Worm (Caenorhabditis elegans) whole organism, young adult: ENCODE data around the gene F26F4.5.
A peak's percentile ranks its signal among the peaks of the same experiment; 100 is the strongest.

Experiments
- B0019.2 ChIP-seq: fragments of 200-800 bp; sonication (Bioruptor generic); conservative IDR thresholded peaks from 2 replicates; pipeline ENCODE4 v1.3.6; 2022; ENCODE audit warnings: missing genetic modification reagents, missing genetic modification characterization, missing compliant biosample characterization
- B0336.3 ChIP-seq: fragments of 200-800 bp; sonication (Bioruptor generic); IDR thresholded peaks from 2 replicates; pipeline ENCODE4 v1.3.6; 2022; ENCODE audit warnings: missing genetic modification characterization, missing compliant biosample characterization
- C17E4.6 ChIP-seq: fragments of 200-800 bp; sonication (Bioruptor generic); IDR thresholded peaks from 2 replicates; pipeline ENCODE4 v1.3.6; 2022; ENCODE audit warnings: missing genetic modification reagents, missing genetic modification characterization, missing compliant biosample characterization
- F22D6.2 ChIP-seq: sonication (generic microtip); optimal IDR thresholded peaks from 2 replicates; lab custom pipeline; 2016; ENCODE audit warnings: mild to moderate bottlenecking, missing genetic modification characterization, missing compliant biosample characterization
- F23B12.7 ChIP-seq: sonication (generic microtip); optimal IDR thresholded peaks from 2 replicates; lab custom pipeline; 2017; ENCODE audit warnings: missing genetic modification characterization, mild to moderate bottlenecking, missing compliant biosample characterization, antibody characterized with exemption, moderate library complexity; ENCODE audit not compliant: insufficient read depth
- F33H1.4 ChIP-seq: fragments of 200-800 bp; sonication (Bioruptor generic); IDR thresholded peaks from 2 replicates; pipeline ENCODE4 v1.3.6; 2022; ENCODE audit warnings: missing genetic modification reagents, missing genetic modification characterization, missing compliant biosample characterization
- F39B2.1 ChIP-seq: fragments of 200-800 bp; sonication (Bioruptor generic); IDR thresholded peaks from 2 replicates; pipeline ENCODE4 v1.3.6; 2022; ENCODE audit warnings: missing genetic modification reagents, missing genetic modification characterization, missing compliant biosample characterization
- K11D2.4 ChIP-seq: fragments of 200-800 bp; sonication (Bioruptor generic); IDR thresholded peaks from 2 replicates; pipeline ENCODE4 v1.3.6; 2022; ENCODE audit warnings: missing genetic modification reagents, missing genetic modification characterization, missing compliant biosample characterization
- T07F8.4 ChIP-seq: sonication (generic microtip); optimal IDR thresholded peaks from 2 replicates; lab custom pipeline; 2016; ENCODE audit warnings: mild to moderate bottlenecking, missing genetic modification characterization, moderate library complexity, missing compliant biosample characterization
- T26A5.8 ChIP-seq: sonication (generic microtip); optimal IDR thresholded peaks from 2 replicates; lab custom pipeline; 2016; ENCODE audit warnings: missing genetic modification characterization, missing compliant biosample characterization
- Y53G8AR.9 ChIP-seq: fragments of 200-800 bp; sonication (Bioruptor generic); conservative IDR thresholded peaks from 2 replicates; pipeline ENCODE4 v1.3.6; 2022; ENCODE audit warnings: missing genetic modification reagents, missing genetic modification characterization, missing compliant biosample characterization
- akir-1 ChIP-seq: fragments of 200-800 bp; sonication (Bioruptor generic); optimal IDR thresholded peaks from 2 replicates; lab custom pipeline; 2018; ENCODE audit warnings: mild to moderate bottlenecking, missing genetic modification characterization, moderate library complexity, missing compliant biosample characterization
- aptf-2 ChIP-seq: fragments of 200-800 bp; sonication (Bioruptor generic); conservative IDR thresholded peaks from 2 replicates; pipeline ENCODE4 v1.3.6; 2022; ENCODE audit warnings: missing genetic modification reagents, missing genetic modification characterization, missing compliant biosample characterization
- athp-1 ChIP-seq: sonication (generic microtip); optimal IDR thresholded peaks from 2 replicates; lab custom pipeline; 2017; ENCODE audit warnings: mild to moderate bottlenecking, missing genetic modification characterization, missing compliant biosample characterization
- attf-3 ChIP-seq: fragments of 200-800 bp; sonication (Bioruptor generic); conservative IDR thresholded peaks from 2 replicates; pipeline ENCODE4 v1.3.6; 2022; ENCODE audit warnings: missing genetic modification reagents, missing genetic modification characterization, missing compliant biosample characterization
- attf-6 ChIP-seq: fragments of 200-800 bp; sonication (Bioruptor generic); IDR thresholded peaks from 2 replicates; pipeline ENCODE4 v1.3.6; 2022; ENCODE audit warnings: missing genetic modification reagents, missing genetic modification characterization, missing compliant biosample characterization
- bed-1 ChIP-seq: fragments of 200-800 bp; sonication (Bioruptor generic); IDR thresholded peaks from 2 replicates; pipeline ENCODE4 v1.3.6; 2022; ENCODE audit warnings: missing genetic modification reagents, missing genetic modification characterization, missing compliant biosample characterization
- bed-2 ChIP-seq: fragments of 200-800 bp; sonication (Bioruptor generic); IDR thresholded peaks from 2 replicates; pipeline ENCODE4 v1.3.6; 2022; ENCODE audit warnings: missing genetic modification reagents, missing genetic modification characterization, missing compliant biosample characterization
- cebp-1 ChIP-seq, 2 experiments: fragments of 200-800 bp in 1 of 2; sonication (Bioruptor generic) in 1 of 2; sonication (generic microtip) in 1 of 2; IDR thresholded peaks in 1 of 2; optimal IDR thresholded peaks in 1 of 2; 2 replicates each; pipeline versions ENCODE4 v1.3.6 to Lab custom; 2017 to 2022; ENCODE audit warnings: missing compliant biosample characterization in 2 of 2, missing genetic modification characterization in 2 of 2, mild to moderate bottlenecking in 1 of 2, missing genetic modification reagents in 1 of 2, moderate library complexity in 1 of 2
- ceh-40 ChIP-seq: fragments of 200-800 bp; sonication (Bioruptor generic); IDR thresholded peaks from 2 replicates; pipeline ENCODE4 v1.3.6; 2022; ENCODE audit warnings: missing genetic modification characterization, missing compliant biosample characterization
- ceh-91 ChIP-seq: fragments of 200-800 bp; sonication (Bioruptor generic); IDR thresholded peaks from 2 replicates; pipeline ENCODE4 v1.3.6; 2022; ENCODE audit warnings: missing genetic modification reagents, missing genetic modification characterization, missing compliant biosample characterization
- dpff-1 ChIP-seq: sonication (generic microtip); optimal IDR thresholded peaks from 2 replicates; lab custom pipeline; 2017; ENCODE audit warnings: mild to moderate bottlenecking, missing genetic modification characterization, missing compliant biosample characterization
- efl-1 ChIP-seq: fragments of 150-350 bp; optimal IDR thresholded peaks from 2 replicates; lab custom pipeline; 2014; ENCODE audit warnings: missing biosample characterization, missing genetic modification reagents, missing genetic modification characterization
- egl-18 ChIP-seq: fragments of 200-800 bp; sonication (Bioruptor generic); IDR thresholded peaks from 2 replicates; pipeline ENCODE4 v1.3.6; 2022; ENCODE audit warnings: missing genetic modification reagents, missing genetic modification characterization, missing compliant biosample characterization
- egrh-3 ChIP-seq: fragments of 200-800 bp; sonication (Bioruptor generic); IDR thresholded peaks from 2 replicates; pipeline ENCODE4 v1.3.6; 2022; ENCODE audit warnings: missing genetic modification reagents, missing genetic modification characterization, missing compliant biosample characterization
- hmg-1.2 ChIP-seq: fragments of 200-800 bp; sonication (Bioruptor generic); IDR thresholded peaks from 2 replicates; pipeline ENCODE4 v1.3.6; 2022; ENCODE audit warnings: missing genetic modification reagents, missing genetic modification characterization, missing compliant biosample characterization
- lag-1 ChIP-seq: fragments of 200-800 bp; sonication (Bioruptor generic); IDR thresholded peaks from 2 replicates; pipeline ENCODE4 v1.3.6; 2022; ENCODE audit warnings: missing genetic modification reagents, missing genetic modification characterization, missing compliant biosample characterization
- let-607 ChIP-seq, 2 experiments: fragments of 200-800 bp in 1 of 2; sonication (Bioruptor generic) in 1 of 2; sonication (generic microtip) in 1 of 2; optimal IDR thresholded peaks; 2 replicates each; lab custom pipeline; 2016 to 2018; ENCODE audit warnings: mild to moderate bottlenecking in 2 of 2, missing compliant biosample characterization in 2 of 2, missing genetic modification characterization in 2 of 2, moderate library complexity in 2 of 2, missing genotype in 1 of 2
- lin-40 ChIP-seq: sonication (generic microtip); optimal IDR thresholded peaks from 2 replicates; lab custom pipeline; 2016; ENCODE audit warnings: missing genetic modification characterization, mild to moderate bottlenecking, missing compliant biosample characterization, missing genotype, missing genetic modification reagents
- lin-54 ChIP-seq: fragments of 200-800 bp; sonication (Bioruptor generic); optimal IDR thresholded peaks from 2 replicates; lab custom pipeline; 2018; ENCODE audit warnings: mild to moderate bottlenecking, missing genetic modification characterization, missing compliant biosample characterization
- lsl-1 ChIP-seq: fragments of 200-800 bp; sonication (Bioruptor generic); optimal IDR thresholded peaks from 2 replicates; lab custom pipeline; 2018; ENCODE audit warnings: mild to moderate bottlenecking, missing genetic modification characterization, moderate library complexity, missing compliant biosample characterization
- madf-6 ChIP-seq: fragments of 200-800 bp; sonication (Bioruptor generic); IDR thresholded peaks from 2 replicates; pipeline ENCODE4 v1.3.6; 2022; ENCODE audit warnings: missing genetic modification reagents, missing genetic modification characterization, missing compliant biosample characterization
- mes-4 ChIP-seq: sonication (generic microtip); optimal IDR thresholded peaks from 2 replicates; lab custom pipeline; 2016; ENCODE audit warnings: missing genotype, missing genetic modification characterization, missing compliant biosample characterization
- mxl-1 ChIP-seq: sonication (generic microtip); optimal IDR thresholded peaks from 2 replicates; lab custom pipeline; 2016; ENCODE audit warnings: missing genetic modification characterization, missing compliant biosample characterization
- nhr-120 ChIP-seq: fragments of 200-800 bp; sonication (Bioruptor generic); IDR thresholded peaks from 2 replicates; pipeline ENCODE4 v1.3.6; 2022; ENCODE audit warnings: missing genetic modification characterization, missing compliant biosample characterization
- nhr-80 ChIP-seq: sonication (generic microtip); optimal IDR thresholded peaks from 2 replicates; lab custom pipeline; 2016; ENCODE audit warnings: missing genetic modification characterization, missing compliant biosample characterization
- pbrm-1 ChIP-seq: fragments of 200-800 bp; sonication (Bioruptor generic); IDR thresholded peaks from 2 replicates; pipeline ENCODE4 v1.3.6; 2022; ENCODE audit warnings: missing genetic modification reagents, missing genetic modification characterization, missing compliant biosample characterization
- pha-4 ChIP-seq: fragments of 150-350 bp; sonication (generic microtip); optimal IDR thresholded peaks from 2 replicates; lab custom pipeline; 2014; ENCODE audit warnings: missing biosample characterization, missing genetic modification reagents, missing genetic modification characterization
- repo-1 ChIP-seq: sonication (generic microtip); optimal IDR thresholded peaks from 2 replicates; lab custom pipeline; 2017; ENCODE audit warnings: mild to moderate bottlenecking, missing genetic modification characterization, missing compliant biosample characterization
- rpc-1 ChIP-seq, 2 experiments: fragments of 150-350 bp in 1 of 2; sonication (generic microtip) in 1 of 2; optimal IDR thresholded peaks; 2 replicates each; lab custom pipeline; 2014 to 2018; ENCODE audit warnings: missing biosample characterization in 1 of 2, missing genetic modification characterization in 1 of 2, missing genetic modification reagents in 1 of 2, missing genotype in 1 of 2
- snpc-1.3 ChIP-seq: sonication (generic microtip); optimal IDR thresholded peaks from 2 replicates; lab custom pipeline; 2017; ENCODE audit warnings: missing genetic modification characterization, mild to moderate bottlenecking, missing compliant biosample characterization, antibody characterized with exemption, moderate library complexity, missing genotype, missing genetic modification reagents; ENCODE audit not compliant: insufficient read depth
- somi-1 ChIP-seq: fragments of 200-800 bp; sonication (Bioruptor generic); optimal IDR thresholded peaks from 2 replicates; lab custom pipeline; 2018; ENCODE audit warnings: mild to moderate bottlenecking, missing genetic modification characterization, missing compliant biosample characterization
- sptf-2 ChIP-seq: fragments of 200-800 bp; sonication (Bioruptor generic); optimal IDR thresholded peaks from 2 replicates; lab custom pipeline; 2018; ENCODE audit warnings: mild to moderate bottlenecking, missing genetic modification characterization, missing compliant biosample characterization
- zim-3 ChIP-seq: sonication (generic microtip); optimal IDR thresholded peaks from 2 replicates; lab custom pipeline; 2017; ENCODE audit warnings: mild to moderate bottlenecking, missing genetic modification characterization, moderate library complexity, missing compliant biosample characterization
- ztf-22 ChIP-seq: fragments of 200-800 bp; sonication (Bioruptor generic); optimal IDR thresholded peaks from 2 replicates; lab custom pipeline; 2018; ENCODE audit warnings: mild to moderate bottlenecking, missing genetic modification characterization, moderate library complexity, missing compliant biosample characterization
- ztf-25 ChIP-seq: fragments of 200-800 bp; sonication (Bioruptor generic); IDR thresholded peaks from 2 replicates; pipeline ENCODE4 v1.3.6; 2022; ENCODE audit warnings: missing genetic modification reagents, missing genetic modification characterization, missing compliant biosample characterization
- ztf-26 ChIP-seq: sonication (generic microtip); optimal IDR thresholded peaks from 2 replicates; lab custom pipeline; 2017; ENCODE audit warnings: missing genetic modification characterization, missing compliant biosample characterization

F26F4.5 gene

ce11 chrIII:4917960-4918712, 27.1 kb upstream of the F26F4.5 start, which contains the start of gene rpb-8 (continued):
- no peak for TF ChIP-seq attf-3 (GFP tag; lab: Robert Waterston, UW)
- peak; percentile 70 for TF ChIP-seq efl-1
- no peak for TF ChIP-seq dpff-1 (tag; lab: Kevin White, UChicago)
- TF ChIP-seq T07F8.4 = no peak
- TF ChIP-seq cebp-1 (GFP tag; IDR thresholded peaks at IDR 0.05; lab: Robert Waterston, UW) = no peak
- peak; percentile 80 for TF ChIP-seq cebp-1 (tag; optimal IDR thresholded peaks at IDR 0.05; lab: Kevin White, UChicago)
- peak; percentile 8; the same call in 1 of the 2 replicates for TF ChIP-seq hmg-1.2 (GFP tag; lab: Robert Waterston, UW)
- TF ChIP-seq attf-6 = no peak
- no peak for TF ChIP-seq mes-4
- no peak for TF ChIP-seq somi-1
- no peak for TF ChIP-seq ztf-26
- no peak for TF ChIP-seq egl-18 (GFP tag; lab: Robert Waterston, UW)
- TF ChIP-seq let-607 (tag; optimal IDR thresholded peaks at IDR 0.05; lab: Kevin White, UChicago) = peak; percentile 85 to 96
- no peak for TF ChIP-seq sptf-2 (GFP tag; lab: Kevin White, UChicago)
- TF ChIP-seq nhr-80 (tag; lab: Kevin White, UChicago) = peak; percentile 76
- TF ChIP-seq aptf-2 = no peak
- no peak for TF ChIP-seq bed-1 (GFP tag; lab: Robert Waterston, UW)
- TF ChIP-seq snpc-1.3 = no peak
- 0 out of 2 replicates have a peak, but pooled peaks have one; percentile 14 for TF ChIP-seq ceh-91 (GFP tag; lab: Robert Waterston, UW)
- TF ChIP-seq lag-1 (GFP tag; lab: Robert Waterston, UW) = no peak
- no peak for TF ChIP-seq repo-1 (tag; lab: Kevin White, UChicago)
- no peak for TF ChIP-seq ztf-22 (GFP tag; lab: Kevin White, UChicago)
- no peak for TF ChIP-seq akir-1 (GFP tag; lab: Kevin White, UChicago)
- TF ChIP-seq zim-3 = no peak
- no peak for TF ChIP-seq egrh-3 (GFP tag; lab: Robert Waterston, UW)
- peak; percentile 87 for TF ChIP-seq lin-54 (GFP tag; lab: Kevin White, UChicago)
- TF ChIP-seq K11D2.4 (GFP tag; lab: Robert Waterston, UW) = no peak
- peak; percentile 65; the same call in 1 of the 2 replicates for TF ChIP-seq madf-6
- TF ChIP-seq F23B12.7 (tag; lab: Kevin White, UChicago) = peak; percentile 52
- no peak for TF ChIP-seq rpc-1 (optimal IDR thresholded peaks at IDR 0.05; lab: Kevin White, UChicago)
- TF ChIP-seq rpc-1 (tag; optimal IDR thresholded peaks at IDR 0.05; lab: Kevin White, UChicago) = no peak
- no peak for TF ChIP-seq athp-1
- TF ChIP-seq lin-40 (tag; lab: Kevin White, UChicago) = no peak
- no peak for TF ChIP-seq ztf-25 (GFP tag; lab: Robert Waterston, UW)
- TF ChIP-seq nhr-120 = no peak
- peak; percentile 13 for TF ChIP-seq lsl-1
- no peak for TF ChIP-seq pbrm-1 (GFP tag; lab: Robert Waterston, UW)
- TF ChIP-seq C17E4.6 (GFP tag; lab: Robert Waterston, UW) = no peak
- no peak for TF ChIP-seq F22D6.2
- TF ChIP-seq ceh-40 (GFP tag; lab: Robert Waterston, UW) = no peak
- no peak for TF ChIP-seq pha-4
- TF ChIP-seq B0019.2 (GFP tag; lab: Robert Waterston, UW) = no peak
- peak; percentile 83 for TF ChIP-seq F33H1.4 (GFP tag; lab: Robert Waterston, UW)
- TF ChIP-seq bed-2 (GFP tag; lab: Robert Waterston, UW) = no peak
- TF ChIP-seq Y53G8AR.9 = no peak
- TF ChIP-seq B0336.3 = no peak
- no peak for TF ChIP-seq mxl-1
- no peak for TF ChIP-seq T26A5.8 (tag; lab: Kevin White, UChicago)
- TF ChIP-seq F39B2.1 (GFP tag; lab: Robert Waterston, UW) = no peak
